Worm (Caenorhabditis elegans) whole organism, L3 larva: ENCODE results near the gene lipl-2.

ENCODE experiments used
- R02D3.7 ChIP-seq: fragments of 150-350 bp; optimal IDR thresholded peaks from 2 replicates; lab custom pipeline; 2014; ENCODE audit warnings: missing biosample characterization, missing genetic modification characterization
- lin-39 ChIP-seq: fragments of 150-350 bp; optimal IDR thresholded peaks from 2 replicates; lab custom pipeline; 2018; ENCODE audit warnings: missing biosample characterization, missing genetic modification reagents, missing genetic modification characterization
- mdl-1 ChIP-seq: fragments of 150-350 bp; optimal IDR thresholded peaks from 2 replicates; lab custom pipeline; 2014; ENCODE audit warnings: missing biosample characterization, missing genetic modification characterization
- nfya-1 ChIP-seq: sonication (generic microtip); optimal IDR thresholded peaks from 2 replicates; lab custom pipeline; 2017; ENCODE audit warnings: missing genetic modification characterization, mild to moderate bottlenecking, missing compliant biosample characterization, antibody characterized with exemption, moderate library complexity; ENCODE audit not compliant: insufficient read depth
- nhr-12 ChIP-seq: fragments of 150-350 bp; optimal IDR thresholded peaks from 2 replicates; lab custom pipeline; 2014; ENCODE audit warnings: missing biosample characterization, missing genetic modification characterization
- snpc-4 ChIP-seq: fragments of 150-350 bp; optimal IDR thresholded peaks from 2 replicates; lab custom pipeline; 2014; ENCODE audit warnings: missing biosample characterization, missing genetic modification characterization
- unc-62 ChIP-seq: fragments of 150-350 bp; sonication (generic microtip); optimal IDR thresholded peaks from 4 replicates; lab custom pipeline; 2014; ENCODE audit warnings: missing biosample characterization, missing genetic modification reagents, missing genetic modification characterization

ce11 chrV:9801965-9802364 lies 10.6 kb downstream of the lipl-2 start, which contains the start of gene F46B6.10:
- no peak for TF ChIP-seq nhr-12 (tag; lab: Kevin White, UChicago)
- no peak for TF ChIP-seq unc-62 (GFP tag; lab: Kevin White, UChicago)
- no peak for TF ChIP-seq mdl-1 (tag; lab: Kevin White, UChicago)
- no peak for TF ChIP-seq R02D3.7
- TF ChIP-seq nfya-1 (tag; lab: Kevin White, UChicago) = no peak
- no peak for TF ChIP-seq snpc-4
- TF ChIP-seq lin-39 (tag; lab: Kevin White, UChicago) = no peak
